Fruit fly (Drosophila melanogaster) whole organism: ENCODE data around the gene mthl2.

Source experiments
- CG8478 ChIP-seq: fragments of >200 bp; optimal IDR thresholded peaks from 2 replicates; lab custom pipeline; 2018; ENCODE audit warnings: inconsistent platforms
- Dll ChIP-seq: fragments of >200 bp; optimal IDR thresholded peaks from 2 replicates; lab custom pipeline; 2017
- EcR ChIP-seq, 2 experiments: fragments of >200 bp; optimal IDR thresholded peaks; 2 replicates each; lab custom pipeline; 2017; ENCODE audit warnings: missing biosample characterization in 2 of 2, missing genetic modification characterization in 2 of 2, missing genetic modification reagents in 2 of 2
- pan ChIP-seq: fragments of >200 bp; optimal IDR thresholded peaks from 2 replicates; lab custom pipeline; 2017
- psq ChIP-seq: fragments of >200 bp; optimal IDR thresholded peaks from 2 replicates; lab custom pipeline; 2017
- usp ChIP-seq: fragments of >200 bp; optimal IDR thresholded peaks from 2 replicates; lab custom pipeline; 2017; ENCODE audit warnings: missing biosample characterization, missing genetic modification characterization, mixed read lengths

Gene mthl2

DNA sequence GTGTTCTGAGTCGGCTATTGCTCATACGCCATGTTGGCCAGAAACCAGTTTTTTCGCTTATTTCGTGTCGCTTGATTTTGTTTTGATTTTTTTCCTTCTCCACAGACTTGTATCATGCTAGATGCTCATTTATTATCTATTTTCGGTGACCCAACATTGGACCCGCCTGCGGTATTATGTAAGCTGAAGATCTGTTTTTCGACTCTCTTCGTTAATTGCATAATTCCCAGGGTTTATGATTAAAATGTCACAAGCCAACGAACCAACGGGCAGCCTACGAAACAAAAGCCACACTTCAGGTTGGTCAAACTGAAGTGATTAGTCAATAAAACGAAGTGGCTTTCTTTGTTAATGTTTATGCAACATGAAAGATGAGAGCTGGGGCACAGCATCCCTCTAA, 26.0 kb upstream of the mthl2 start:
- TF ChIP-seq usp (GFP tag; lab: Kevin White, UChicago), result no peak
- TF ChIP-seq psq, result no peak
- TF ChIP-seq EcR (GFP tag; optimal IDR thresholded peaks at IDR 0.05; lab: Kevin White, UChicago), result no peak
- TF ChIP-seq Dll, result no peak
- TF ChIP-seq CG8478, result no peak
- TF ChIP-seq pan, result no peak

- TF ChIP-seq EcR (GFP tag; optimal IDR thresholded peaks at IDR 0.05; lab: Kevin White, UChicago) (no peak), pan (no peak), usp (GFP tag; lab: Kevin White, UChicago) (no peak)
Observed at dm6 chr3L:5579762-5580161, 24.8 kb upstream of the mthl2 start.

dm6 chr3L:5580490-5581116, 24.0 kb upstream of the mthl2 start:
- no peak for TF ChIP-seq pan
- no peak for TF ChIP-seq EcR (GFP tag; optimal IDR thresholded peaks at IDR 0.05; lab: Kevin White, UChicago)
- no peak for TF ChIP-seq usp (GFP tag; lab: Kevin White, UChicago)

- no peak for TF ChIP-seq usp (GFP tag; lab: Kevin White, UChicago)
- no peak for TF ChIP-seq Dll
Observed at dm6 chr3L:5581542-5581941, 23.0 kb upstream of the mthl2 start.

DNA sequence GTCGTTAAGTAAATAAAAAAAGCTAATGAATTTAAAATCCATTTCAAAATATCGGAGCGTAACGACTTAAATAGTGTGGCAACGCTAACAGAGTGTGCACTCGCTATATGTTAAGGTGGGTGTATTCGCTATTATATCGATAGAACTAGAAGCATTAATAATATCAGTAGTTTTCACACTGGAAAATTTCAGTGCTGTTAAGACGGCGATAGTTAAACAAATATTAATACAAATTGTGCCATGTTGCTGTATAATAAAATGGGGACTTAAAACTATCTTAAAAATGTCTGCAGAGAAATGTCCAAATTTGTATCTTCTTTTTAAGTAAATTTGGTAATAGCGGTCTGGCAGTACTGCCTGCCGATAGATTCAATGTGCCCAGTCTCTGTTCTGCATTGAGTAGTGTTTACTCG, 21.3 kb upstream of the mthl2 start:
- no peak for TF ChIP-seq CG8478
- TF ChIP-seq usp (GFP tag; lab: Kevin White, UChicago), result no peak
- TF ChIP-seq psq, result no peak
- TF ChIP-seq pan, result no peak
- TF ChIP-seq EcR (GFP tag; optimal IDR thresholded peaks at IDR 0.05; lab: Kevin White, UChicago), result no peak
- TF ChIP-seq Dll, result no peak

dm6 chr3L:5592437-5592836, 12.2 kb upstream of the mthl2 start, which contains the start of gene spo:
TSS of gene spo (minus strand) at chr3L:5592571.
- no peak for TF ChIP-seq Dll
- no peak for TF ChIP-seq EcR (GFP tag; optimal IDR thresholded peaks at IDR 0.05; lab: Kevin White, UChicago)
- no peak for TF ChIP-seq pan
- no peak for TF ChIP-seq usp (GFP tag; lab: Kevin White, UChicago)
- TF ChIP-seq psq, result no peak
- TF ChIP-seq CG8478, result no peak

DNA sequence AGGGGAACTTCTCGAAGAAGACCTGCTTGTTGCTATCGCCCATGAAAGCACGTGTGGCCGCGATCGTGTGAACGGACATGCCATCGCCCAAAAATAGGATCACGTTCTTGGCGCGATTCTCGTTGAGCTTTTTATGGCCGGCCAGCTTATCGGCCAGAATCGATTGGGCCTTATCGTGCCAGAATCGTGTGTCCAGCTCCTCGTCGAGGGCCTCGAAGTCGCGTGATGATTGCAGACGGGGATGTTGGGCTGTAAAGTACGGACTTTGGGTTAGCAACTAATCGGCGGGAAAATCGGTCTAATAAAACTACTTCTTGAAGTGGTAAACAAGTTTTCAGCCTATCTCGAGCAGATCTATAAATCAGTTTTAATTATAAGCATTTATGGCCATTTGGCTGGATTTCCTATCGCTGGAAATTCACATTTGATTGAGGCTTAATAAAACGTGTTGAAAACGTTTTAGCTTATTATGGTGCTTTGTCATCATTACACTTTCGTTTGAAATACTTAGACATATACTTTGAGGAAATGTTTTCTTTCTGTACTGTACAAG, 10.4 kb upstream of the mthl2 start:
- no peak for TF ChIP-seq EcR (GFP tag; optimal IDR thresholded peaks at IDR 0.05; lab: Kevin White, UChicago)
- TF ChIP-seq usp (GFP tag; lab: Kevin White, UChicago), result no peak
- TF ChIP-seq Dll, result no peak
- TF ChIP-seq psq, result no peak
- TF ChIP-seq pan, result no peak
- no peak for TF ChIP-seq CG8478

dm6 chr3L:5594853-5595593, 9.6 kb upstream of the mthl2 start, which contains the start of the genes Alp10 and Alp9:
TSS of gene Alp10 (minus strand) at chr3L:5595272.
TSS of gene Alp9 (plus strand) at chr3L:5595542.
- TF ChIP-seq usp (GFP tag; lab: Kevin White, UChicago) (no peak), CG8478 (no peak), EcR (GFP tag; optimal IDR thresholded peaks at IDR 0.05; lab: Kevin White, UChicago) (no peak), Dll (no peak), pan (no peak), psq (no peak)

DNA sequence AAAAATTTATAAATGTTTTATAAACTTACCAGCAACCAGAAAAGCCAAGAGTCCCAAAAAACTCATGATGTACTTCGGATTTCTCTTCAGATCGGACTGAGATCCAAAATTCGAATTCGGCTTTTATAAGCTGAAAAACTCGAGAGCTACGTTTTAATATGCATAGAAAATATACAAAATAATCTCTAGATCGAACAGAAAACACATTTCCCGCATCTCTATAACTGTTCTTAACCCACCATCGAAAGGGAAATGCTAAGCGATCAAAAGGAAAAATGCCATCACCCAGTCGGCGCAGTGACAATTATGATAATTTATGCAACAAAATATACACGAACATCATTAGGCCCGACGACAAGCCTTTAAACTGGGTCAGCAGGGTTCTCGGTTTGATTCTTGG, 5.0 kb upstream of the mthl2 start, which contains the start of gene CG10591:
Gene CG10591 (minus strand): TSS at position 101 of the 400 bp plus-strand sequence.
- no peak for TF ChIP-seq usp (GFP tag; lab: Kevin White, UChicago)

- TF ChIP-seq EcR (GFP tag; optimal IDR thresholded peaks at IDR 0.05; lab: Kevin White, UChicago), result no peak
- no peak for TF ChIP-seq psq
- no peak for TF ChIP-seq CG8478
- no peak for TF ChIP-seq usp (GFP tag; lab: Kevin White, UChicago)
- TF ChIP-seq pan, result no peak
- TF ChIP-seq Dll, result no peak
Observed at dm6 chr3L:5603860-5604415, 652 bp upstream of the mthl2 start, which contains the start of gene TM9SF3. TSS of gene TM9SF3 (minus strand) at chr3L:5603979.

- TF ChIP-seq pan, result no peak
Observed at dm6 chr3L:5608128-5608527, 3.5 kb downstream of the mthl2 start, which contains the start of gene Eaf6. TSS of gene Eaf6 (minus strand) at chr3L:5608300.

- TF ChIP-seq Dll (no peak), CG8478 (no peak), pan (no peak), usp (GFP tag; lab: Kevin White, UChicago) (no peak), psq (no peak), EcR (GFP tag; optimal IDR thresholded peaks at IDR 0.05; lab: Kevin White, UChicago) (no peak)
Observed at dm6 chr3L:5608786-5609370, 4.3 kb downstream of the mthl2 start.

DNA sequence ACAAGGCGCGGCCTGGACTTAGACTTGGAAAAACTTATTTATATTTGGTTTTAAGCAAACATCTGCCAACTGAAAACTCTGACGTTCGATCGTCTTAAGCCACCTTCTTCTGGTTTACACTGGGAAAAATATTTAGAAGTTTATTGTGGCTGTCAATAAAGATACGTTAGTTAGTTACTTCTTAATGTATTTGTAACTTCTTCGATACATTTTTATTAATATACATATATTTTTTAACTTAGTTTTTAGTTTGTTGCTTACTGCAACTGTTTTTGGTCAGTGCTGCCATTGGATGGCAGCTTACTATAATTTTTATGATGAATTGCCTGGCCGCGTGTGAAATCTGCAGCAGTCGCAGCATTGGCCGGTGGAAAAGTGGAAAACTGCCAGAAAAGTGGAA, 4.9 kb downstream of the mthl2 start:
- TF ChIP-seq psq (no peak), Dll (no peak), EcR (GFP tag; optimal IDR thresholded peaks at IDR 0.05; lab: Kevin White, UChicago) (no peak), CG8478 (no peak)
